Fruit fly (Drosophila melanogaster): ENCODE measurements around the gene CG14342.

dm6 chr2L:1199166-1199565 lies 4.8 kb upstream of the CG14342 start, which contains the start of the genes CG5139 and CG43348:
- TF ChIP-seq h (optimal IDR thresholded peaks at IDR 0.05) (no peak), psq (optimal IDR thresholded peaks at IDR 0.05) (no peak), Myc (optimal IDR thresholded peaks at IDR 0.05) (no peak), ttk (optimal IDR thresholded peaks at IDR 0.05) (no peak)

All from Kc167 (cell line).